Fruit fly (Drosophila melanogaster): ENCODE measurements around the gene RpS30.

DNA sequence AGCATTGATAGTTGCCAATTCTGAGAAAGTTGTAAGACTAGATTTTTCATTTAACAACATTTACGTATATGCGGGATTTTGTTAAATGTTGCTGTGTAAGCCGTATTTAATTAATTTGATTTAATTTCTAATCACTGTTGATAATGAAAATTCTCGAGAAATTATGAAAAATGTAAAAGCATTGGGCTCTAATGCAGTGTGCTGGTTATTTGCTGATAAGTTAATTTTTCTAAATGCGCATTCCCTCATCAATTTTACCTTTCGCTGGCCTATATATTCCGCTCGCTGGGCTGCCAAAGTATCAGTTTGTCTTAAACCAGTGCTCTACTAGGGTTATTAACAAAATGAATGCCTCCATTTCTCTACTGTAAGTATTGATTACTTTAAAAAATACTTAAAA, 22.4 kb downstream of the RpS30 start, which contains the start of gene TotC:
- no peak for TF ChIP-seq GATAd (GFP tag; optimal IDR thresholded peaks at IDR 0.05)
- no peak for TF ChIP-seq usp (GFP tag; optimal IDR thresholded peaks at IDR 0.05)
- TF ChIP-seq h (GFP tag; optimal IDR thresholded peaks at IDR 0.05), result no peak
- no peak for TF ChIP-seq Abd-B (GFP tag; optimal IDR thresholded peaks at IDR 0.05)
- no peak for TF ChIP-seq OdsH (GFP tag; optimal IDR thresholded peaks at IDR 0.05)
- TF ChIP-seq pan (optimal IDR thresholded peaks at IDR 0.05), result no peak
- TF ChIP-seq dsf (GFP tag; optimal IDR thresholded peaks at IDR 0.05; ENCODE audit: borderline replicate concordance), result no peak
- no peak for TF ChIP-seq fru (GFP tag; optimal IDR thresholded peaks at IDR 0.05)
- no peak for TF ChIP-seq Hr78 (GFP tag; optimal IDR thresholded peaks at IDR 0.05)
- no peak for TF ChIP-seq Mio (GFP tag; optimal IDR thresholded peaks at IDR 0.05)
- TF ChIP-seq HLH106 (tag; optimal IDR thresholded peaks at IDR 0.05), result no peak
- no peak for TF ChIP-seq Hr83 (GFP tag; optimal IDR thresholded peaks at IDR 0.05; ENCODE audit: poor library complexity, severe bottlenecking)
- no peak for TF ChIP-seq foxo (GFP tag; optimal IDR thresholded peaks at IDR 0.05)

Data from whole organism, wandering third instar larva.